Worm (Caenorhabditis elegans) whole organism, young adult: ENCODE measurements around the gene fkb-3.

Experiments used
- B0019.2 ChIP-seq: fragments of 200-800 bp; sonication (Bioruptor generic); conservative IDR thresholded peaks from 2 replicates; pipeline ENCODE4 v1.3.6; 2022; ENCODE audit warnings: missing genetic modification reagents, missing genetic modification characterization, missing compliant biosample characterization
- B0336.3 ChIP-seq: fragments of 200-800 bp; sonication (Bioruptor generic); IDR thresholded peaks from 2 replicates; pipeline ENCODE4 v1.3.6; 2022; ENCODE audit warnings: missing genetic modification characterization, missing compliant biosample characterization
- D2030.7 ChIP-seq: fragments of 200-800 bp; sonication (Bioruptor generic); IDR thresholded peaks from 2 replicates; pipeline ENCODE4 v1.3.6; 2022; ENCODE audit warnings: missing genetic modification reagents, missing genetic modification characterization, missing compliant biosample characterization
- F23B12.7 ChIP-seq: sonication (generic microtip); optimal IDR thresholded peaks from 2 replicates; lab custom pipeline; 2017; ENCODE audit warnings: missing genetic modification characterization, mild to moderate bottlenecking, missing compliant biosample characterization, antibody characterized with exemption, moderate library complexity; ENCODE audit not compliant: insufficient read depth
- F33H1.4 ChIP-seq: fragments of 200-800 bp; sonication (Bioruptor generic); IDR thresholded peaks from 2 replicates; pipeline ENCODE4 v1.3.6; 2022; ENCODE audit warnings: missing genetic modification reagents, missing genetic modification characterization, missing compliant biosample characterization
- F57A8.1 ChIP-seq: fragments of 200-800 bp; sonication (Bioruptor generic); optimal IDR thresholded peaks from 2 replicates; lab custom pipeline; 2018; ENCODE audit warnings: mild to moderate bottlenecking, missing genetic modification characterization, moderate library complexity, missing compliant biosample characterization
- F57C9.4 ChIP-seq: sonication (generic microtip); optimal IDR thresholded peaks from 2 replicates; lab custom pipeline; 2017; ENCODE audit warnings: mild to moderate bottlenecking, missing genetic modification characterization, missing compliant biosample characterization
- K12H6.12 ChIP-seq: fragments of 200-800 bp; sonication (Bioruptor generic); optimal IDR thresholded peaks from 2 replicates; lab custom pipeline; 2018; ENCODE audit warnings: mild to moderate bottlenecking, missing genetic modification characterization, missing compliant biosample characterization
- T07F8.4 ChIP-seq: sonication (generic microtip); optimal IDR thresholded peaks from 2 replicates; lab custom pipeline; 2016; ENCODE audit warnings: mild to moderate bottlenecking, missing genetic modification characterization, moderate library complexity, missing compliant biosample characterization
- Y53G8AR.9 ChIP-seq: fragments of 200-800 bp; sonication (Bioruptor generic); conservative IDR thresholded peaks from 2 replicates; pipeline ENCODE4 v1.3.6; 2022; ENCODE audit warnings: missing genetic modification reagents, missing genetic modification characterization, missing compliant biosample characterization
- Y56A3A.18 ChIP-seq: fragments of 200-800 bp; sonication (Bioruptor generic); IDR thresholded peaks from 2 replicates; pipeline ENCODE4 v1.3.6; 2022; ENCODE audit warnings: missing genetic modification reagents, missing genetic modification characterization, missing compliant biosample characterization
- Y79H2A.3 ChIP-seq: fragments of 200-800 bp; sonication (Bioruptor generic); conservative IDR thresholded peaks from 2 replicates; pipeline ENCODE4 v1.3.6; 2022; ENCODE audit warnings: missing genetic modification reagents, missing genetic modification characterization, missing compliant biosample characterization
- ZK185.1 ChIP-seq: sonication (generic microtip); optimal IDR thresholded peaks from 2 replicates; lab custom pipeline; 2016; ENCODE audit warnings: mild to moderate bottlenecking, missing genetic modification characterization, missing compliant biosample characterization; ENCODE audit not compliant: poor library complexity, severe bottlenecking
- ama-1 ChIP-seq, 3 experiments: fragments of 150-350 bp in 1 of 3; sonication (generic microtip) in 2 of 3; optimal IDR thresholded peaks; 2 replicates each; lab custom pipeline; 2014 to 2018; ENCODE audit warnings: missing biosample characterization in 2 of 3, missing genetic modification characterization in 2 of 3, missing genetic modification reagents in 2 of 3
- aptf-3 ChIP-seq: fragments of 200-800 bp; sonication (Bioruptor generic); IDR thresholded peaks from 2 replicates; pipeline ENCODE4 v1.3.6; 2022; ENCODE audit warnings: missing genetic modification characterization, missing compliant biosample characterization
- attf-3 ChIP-seq: fragments of 200-800 bp; sonication (Bioruptor generic); conservative IDR thresholded peaks from 2 replicates; pipeline ENCODE4 v1.3.6; 2022; ENCODE audit warnings: missing genetic modification reagents, missing genetic modification characterization, missing compliant biosample characterization
- attf-5 ChIP-seq: fragments of 200-800 bp; sonication (Bioruptor generic); optimal IDR thresholded peaks from 2 replicates; lab custom pipeline; 2018; ENCODE audit warnings: mild to moderate bottlenecking, missing genetic modification characterization, missing compliant biosample characterization
- attf-6 ChIP-seq: fragments of 200-800 bp; sonication (Bioruptor generic); IDR thresholded peaks from 2 replicates; pipeline ENCODE4 v1.3.6; 2022; ENCODE audit warnings: missing genetic modification reagents, missing genetic modification characterization, missing compliant biosample characterization
- bed-1 ChIP-seq: fragments of 200-800 bp; sonication (Bioruptor generic); IDR thresholded peaks from 2 replicates; pipeline ENCODE4 v1.3.6; 2022; ENCODE audit warnings: missing genetic modification reagents, missing genetic modification characterization, missing compliant biosample characterization
- cebp-1 ChIP-seq, 2 experiments: fragments of 200-800 bp in 1 of 2; sonication (Bioruptor generic) in 1 of 2; sonication (generic microtip) in 1 of 2; IDR thresholded peaks in 1 of 2; optimal IDR thresholded peaks in 1 of 2; 2 replicates each; pipeline versions ENCODE4 v1.3.6 to Lab custom; 2017 to 2022; ENCODE audit warnings: missing compliant biosample characterization in 2 of 2, missing genetic modification characterization in 2 of 2, mild to moderate bottlenecking in 1 of 2, missing genetic modification reagents in 1 of 2, moderate library complexity in 1 of 2
- cebp-2 ChIP-seq: fragments of 200-800 bp; sonication (Bioruptor generic); IDR thresholded peaks from 2 replicates; pipeline ENCODE4 v1.3.6; 2022; ENCODE audit warnings: missing genetic modification characterization, missing compliant biosample characterization
- ceh-27 ChIP-seq: fragments of 200-800 bp; sonication (Bioruptor generic); optimal IDR thresholded peaks from 2 replicates; lab custom pipeline; 2018; ENCODE audit warnings: mild to moderate bottlenecking, missing genetic modification characterization, moderate library complexity, missing compliant biosample characterization
- ceh-91 ChIP-seq: fragments of 200-800 bp; sonication (Bioruptor generic); IDR thresholded peaks from 2 replicates; pipeline ENCODE4 v1.3.6; 2022; ENCODE audit warnings: missing genetic modification reagents, missing genetic modification characterization, missing compliant biosample characterization
- efl-1 ChIP-seq: fragments of 150-350 bp; optimal IDR thresholded peaks from 2 replicates; lab custom pipeline; 2014; ENCODE audit warnings: missing biosample characterization, missing genetic modification reagents, missing genetic modification characterization
- hmg-1.2 ChIP-seq: fragments of 200-800 bp; sonication (Bioruptor generic); IDR thresholded peaks from 2 replicates; pipeline ENCODE4 v1.3.6; 2022; ENCODE audit warnings: missing genetic modification reagents, missing genetic modification characterization, missing compliant biosample characterization
- let-607 ChIP-seq, 2 experiments: fragments of 200-800 bp in 1 of 2; sonication (Bioruptor generic) in 1 of 2; sonication (generic microtip) in 1 of 2; optimal IDR thresholded peaks; 2 replicates each; lab custom pipeline; 2016 to 2018; ENCODE audit warnings: mild to moderate bottlenecking in 2 of 2, missing compliant biosample characterization in 2 of 2, missing genetic modification characterization in 2 of 2, moderate library complexity in 2 of 2, missing genotype in 1 of 2
- lin-35 ChIP-seq, 3 experiments: fragments of 150-350 bp in 2 of 3; sonication (generic microtip) in 1 of 3; optimal IDR thresholded peaks; 2 replicates each; lab custom pipeline; 2014 to 2018; ENCODE audit warnings: missing biosample characterization in 3 of 3, missing genetic modification characterization in 3 of 3, missing genetic modification reagents in 3 of 3
- lsl-1 ChIP-seq: fragments of 200-800 bp; sonication (Bioruptor generic); optimal IDR thresholded peaks from 2 replicates; lab custom pipeline; 2018; ENCODE audit warnings: mild to moderate bottlenecking, missing genetic modification characterization, moderate library complexity, missing compliant biosample characterization
- madf-6 ChIP-seq: fragments of 200-800 bp; sonication (Bioruptor generic); IDR thresholded peaks from 2 replicates; pipeline ENCODE4 v1.3.6; 2022; ENCODE audit warnings: missing genetic modification reagents, missing genetic modification characterization, missing compliant biosample characterization
- nfya-2 ChIP-seq: fragments of 200-800 bp; sonication (Bioruptor generic); IDR thresholded peaks from 2 replicates; pipeline ENCODE4 v1.3.6; 2022; ENCODE audit warnings: missing genetic modification reagents, missing genetic modification characterization, missing compliant biosample characterization
- pha-4 ChIP-seq: fragments of 150-350 bp; sonication (generic microtip); optimal IDR thresholded peaks from 2 replicates; lab custom pipeline; 2014; ENCODE audit warnings: missing biosample characterization, missing genetic modification reagents, missing genetic modification characterization
- rcor-1 ChIP-seq: fragments of 200-800 bp; sonication (Bioruptor generic); IDR thresholded peaks from 2 replicates; pipeline ENCODE4 v1.3.6; 2022; ENCODE audit warnings: missing genetic modification reagents, missing genetic modification characterization, missing compliant biosample characterization
- rec-8 ChIP-seq, 2 experiments: sonication (generic microtip); optimal IDR thresholded peaks; 2 replicates each; lab custom pipeline; 2016; ENCODE audit warnings: mild to moderate bottlenecking in 2 of 2, missing genetic modification characterization in 2 of 2, missing genetic modification reagents in 2 of 2, missing genotype in 2 of 2, missing biosample characterization in 1 of 2, missing compliant biosample characterization in 1 of 2, moderate library complexity in 1 of 2
- rpc-1 ChIP-seq, 2 experiments: fragments of 150-350 bp in 1 of 2; sonication (generic microtip) in 1 of 2; optimal IDR thresholded peaks; 2 replicates each; lab custom pipeline; 2014 to 2018; ENCODE audit warnings: missing biosample characterization in 1 of 2, missing genetic modification characterization in 1 of 2, missing genetic modification reagents in 1 of 2, missing genotype in 1 of 2
- snpc-1.1 ChIP-seq: sonication (generic microtip); optimal IDR thresholded peaks from 2 replicates; lab custom pipeline; 2017; ENCODE audit warnings: missing genetic modification characterization, mild to moderate bottlenecking, missing compliant biosample characterization, antibody characterized with exemption, moderate library complexity, missing genotype, missing genetic modification reagents; ENCODE audit not compliant: insufficient read depth
- snpc-3.4 ChIP-seq: sonication (generic microtip); optimal IDR thresholded peaks from 2 replicates; lab custom pipeline; 2017; ENCODE audit warnings: missing genetic modification characterization, mild to moderate bottlenecking, missing compliant biosample characterization, antibody characterized with exemption, moderate library complexity, missing genotype, missing genetic modification reagents
- snpc-4 ChIP-seq, 5 experiments: fragments of 150-350 bp in 1 of 5; sonication (generic microtip) in 4 of 5; optimal IDR thresholded peaks; 2 replicates each; lab custom pipeline; 2014 to 2018; ENCODE audit warnings: missing genetic modification characterization in 5 of 5, missing biosample characterization in 3 of 5, antibody characterized with exemption in 2 of 5, mild to moderate bottlenecking in 2 of 5, missing compliant biosample characterization in 2 of 5, missing genotype in 2 of 5, moderate library complexity in 2 of 5, missing genetic modification reagents in 1 of 5
- tbp1 ChIP-seq: fragments of 200-800 bp; sonication (Bioruptor generic); optimal IDR thresholded peaks from 2 replicates; lab custom pipeline; 2018; ENCODE audit warnings: mild to moderate bottlenecking, missing genetic modification characterization, missing compliant biosample characterization
- tbx-9 ChIP-seq: sonication (generic microtip); optimal IDR thresholded peaks from 2 replicates; lab custom pipeline; 2016; ENCODE audit warnings: borderline replicate concordance, missing genetic modification characterization, inconsistent platforms, missing compliant biosample characterization
- tlf-1 ChIP-seq: fragments of 200-800 bp; sonication (Bioruptor generic); optimal IDR thresholded peaks from 2 replicates; lab custom pipeline; 2018; ENCODE audit warnings: mild to moderate bottlenecking, missing genetic modification characterization, missing compliant biosample characterization
- unc-130 ChIP-seq: sonication (generic microtip); optimal IDR thresholded peaks from 2 replicates; lab custom pipeline; 2016; ENCODE audit warnings: missing genetic modification reagents, missing genetic modification characterization, missing compliant biosample characterization
- xnd-1 ChIP-seq: sonication (generic microtip); optimal IDR thresholded peaks from 2 replicates; lab custom pipeline; 2016; ENCODE audit warnings: missing genotype, missing genetic modification reagents, missing genetic modification characterization, missing compliant biosample characterization
- zim-3 ChIP-seq: sonication (generic microtip); optimal IDR thresholded peaks from 2 replicates; lab custom pipeline; 2017; ENCODE audit warnings: mild to moderate bottlenecking, missing genetic modification characterization, moderate library complexity, missing compliant biosample characterization
- ztf-18 ChIP-seq: sonication (generic microtip); optimal IDR thresholded peaks from 2 replicates; lab custom pipeline; 2016; ENCODE audit warnings: missing genotype, mild to moderate bottlenecking, missing genetic modification characterization, missing compliant biosample characterization

The fkb-3 gene

DNA sequence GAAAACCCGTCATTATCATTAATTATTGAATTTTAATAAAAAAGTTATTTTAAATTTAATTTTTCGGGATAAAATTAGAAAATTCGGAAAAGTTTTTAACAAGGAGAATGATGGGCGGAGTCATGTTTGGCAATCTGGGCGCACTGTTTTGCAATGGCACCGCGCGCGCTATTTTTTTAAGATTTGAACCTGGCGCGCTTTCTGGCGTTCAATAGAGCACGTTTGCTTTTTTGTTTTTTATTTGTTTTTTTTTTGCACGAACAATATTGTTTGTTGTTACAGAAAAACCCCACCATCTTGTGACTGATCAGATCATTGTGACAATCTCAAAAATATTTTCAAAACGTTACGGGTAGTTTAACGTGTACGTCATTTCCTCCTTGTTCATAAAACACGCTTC lies 12.1 kb downstream of the fkb-3 start, which contains the start of gene hyls-1 (continued):
- TF ChIP-seq xnd-1 (peak; percentile 56), lsl-1 (GFP tag; lab: Kevin White, UChicago) (peak; percentile 60), K12H6.12 (peak; percentile 3), lin-35 (GFP tag; optimal IDR thresholded peaks at IDR 0.05; lab: Kevin White, UChicago) (peak in 1 of 3 experiments; percentile 91), snpc-1.1 (no peak), ceh-91 (GFP tag; lab: Robert Waterston, UW) (peak; percentile 77), Y79H2A.3 (no peak), let-607 (tag; optimal IDR thresholded peaks at IDR 0.05; lab: Kevin White, UChicago) (no peak), cebp-2 (GFP tag; lab: Robert Waterston, UW) (no peak), attf-3 (GFP tag; lab: Robert Waterston, UW) (peak; percentile 54; the same call in 1 of the 2 replicates), attf-5 (GFP tag; lab: Kevin White, UChicago) (peak; percentile 87), Y56A3A.18 (GFP tag; lab: Robert Waterston, UW) (no peak), rec-8 (tag; optimal IDR thresholded peaks at IDR 0.05; lab: Kevin White, UChicago) (no peak), hmg-1.2 (peak; percentile 61), pha-4 (tag; lab: Kevin White, UChicago) (peak; percentile 74), attf-6 (0 out of 2 replicates have a peak, but pooled peaks have one; percentile 20), tbp1 (GFP tag; lab: Kevin White, UChicago) (peak; percentile 42), B0019.2 (0 out of 2 replicates have a peak, but pooled peaks have one; percentile 12), F23B12.7 (tag; lab: Kevin White, UChicago) (peak; percentile 91), Y53G8AR.9 (peak; percentile 65; the same call in 1 of the 2 replicates), B0336.3 (GFP tag; lab: Robert Waterston, UW) (0 out of 2 replicates have a peak, but pooled peaks have one; percentile 40), bed-1 (GFP tag; lab: Robert Waterston, UW) (no peak), ceh-27 (GFP tag; lab: Kevin White, UChicago) (peak; percentile 33), rcor-1 (GFP tag; lab: Robert Waterston, UW) (peak; percentile 71), efl-1 (GFP tag; lab: Kevin White, UChicago) (peak; percentile 93), snpc-3.4 (tag; lab: Kevin White, UChicago) (peak; percentile 34), ztf-18 (tag; lab: Kevin White, UChicago) (peak; percentile 53), nfya-2 (GFP tag; lab: Robert Waterston, UW) (no peak), unc-130 (GFP tag; lab: Kevin White, UChicago) (peak; percentile 41), ama-1 (optimal IDR thresholded peaks at IDR 0.05; lab: Kevin White, UChicago) (no peak), ama-1 (GFP tag; optimal IDR thresholded peaks at IDR 0.05; lab: Kevin White, UChicago) (no peak), snpc-4 (GFP tag; optimal IDR thresholded peaks at IDR 0.05; lab: Kevin White, UChicago) (no peak), snpc-4 (tag; optimal IDR thresholded peaks at IDR 0.05; lab: Kevin White, UChicago) (peak in 3 of 4 experiments; percentile 45 to 60 (median 45)), tlf-1 (GFP tag; lab: Kevin White, UChicago) (peak; percentile 63), tbx-9 (tag; lab: Kevin White, UChicago) (no peak), F33H1.4 (peak; percentile 63), madf-6 (peak; percentile 88), F57A8.1 (GFP tag; lab: Kevin White, UChicago) (no peak), ZK185.1 (tag; lab: Kevin White, UChicago) (peak; percentile 72), zim-3 (tag; lab: Kevin White, UChicago) (no peak), cebp-1 (GFP tag; IDR thresholded peaks at IDR 0.05; lab: Robert Waterston, UW) (no peak), cebp-1 (tag; optimal IDR thresholded peaks at IDR 0.05; lab: Kevin White, UChicago) (peak; percentile 71), rpc-1 (optimal IDR thresholded peaks at IDR 0.05; lab: Kevin White, UChicago) (peak; percentile 31), rpc-1 (tag; optimal IDR thresholded peaks at IDR 0.05; lab: Kevin White, UChicago) (no peak), aptf-3 (no peak), F57C9.4 (tag; lab: Kevin White, UChicago) (no peak), T07F8.4 (no peak), D2030.7 (GFP tag; lab: Robert Waterston, UW) (peak; percentile 83)
